Fruit fly (Drosophila melanogaster): ENCODE results near the gene Coq4.

dm6 chr3L:17461369-17462012, 28.1 kb upstream of the Coq4 start:
- TF ChIP-seq Dll (optimal IDR thresholded peaks at IDR 0.05) (no peak), CG8478 (optimal IDR thresholded peaks at IDR 0.05) (no peak), usp (GFP tag; optimal IDR thresholded peaks at IDR 0.05) (no peak), psq (optimal IDR thresholded peaks at IDR 0.05) (no peak), pan (optimal IDR thresholded peaks at IDR 0.05) (no peak)
